Worm (Caenorhabditis elegans): ENCODE results near the gene dlc-4.

The dlc-4 gene

DNA sequence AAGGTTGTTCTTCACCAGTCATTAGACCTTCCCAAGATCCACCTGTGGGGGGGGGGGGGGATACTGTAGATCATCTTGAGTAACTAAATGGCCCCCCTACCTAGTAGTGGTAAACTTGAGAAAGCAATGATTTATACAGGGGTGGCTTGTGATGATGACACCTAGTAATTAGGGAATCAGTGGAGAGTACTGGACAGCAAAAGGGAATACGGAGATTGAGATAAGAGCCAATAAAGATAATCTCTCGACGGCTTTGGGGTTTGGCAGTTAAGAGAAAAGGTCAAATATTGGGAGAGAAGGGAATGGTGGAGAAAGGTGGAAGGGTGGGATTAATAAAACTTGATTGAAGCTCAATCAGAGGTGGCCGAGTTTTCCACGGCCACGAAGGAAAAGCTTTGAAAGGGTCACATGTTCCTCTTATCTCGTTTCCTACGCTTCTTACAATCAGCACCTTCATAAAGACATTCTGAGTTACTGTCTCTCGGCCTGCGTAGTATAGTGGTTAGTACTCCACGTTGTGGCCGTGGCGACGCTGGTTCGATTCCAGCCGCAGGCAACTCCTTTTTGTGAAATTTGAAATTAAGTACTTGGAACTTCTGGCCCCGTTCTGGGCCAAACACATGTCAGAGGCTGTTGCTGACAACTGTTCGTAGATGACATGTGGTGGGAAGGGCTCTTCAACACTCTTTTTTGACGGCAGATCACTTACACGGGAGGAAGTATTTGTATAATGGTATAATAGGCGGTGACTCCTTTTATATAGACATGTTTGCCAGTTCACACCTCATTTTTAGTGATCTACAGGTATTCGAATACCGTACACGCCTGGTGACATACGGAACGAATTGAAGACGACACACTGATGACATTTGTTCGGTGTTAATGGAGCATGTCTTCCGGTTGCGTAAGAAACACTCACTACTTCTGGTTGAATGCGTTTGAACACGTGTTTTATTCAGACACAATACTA, 42.4 kb upstream of the dlc-4 start (continued):
- TF ChIP-seq nfyb-1 (GFP tag; IDR thresholded peaks at IDR 0.05), result peak; percentile 65; the same call in 1 of the 2 replicates
- TF ChIP-seq fkh-3 (tag; optimal IDR thresholded peaks at IDR 0.05), result no peak
- no peak for TF ChIP-seq ceh-91 (GFP tag; IDR thresholded peaks at IDR 0.05)
- TF ChIP-seq nfya-1 (tag; optimal IDR thresholded peaks at IDR 0.05; ENCODE audit: borderline replicate concordance, insufficient read depth), result no peak
- TF ChIP-seq F52B5.7 (tag; optimal IDR thresholded peaks at IDR 0.05), result peak; percentile 48
- no peak for TF ChIP-seq K11D2.4 (GFP tag; IDR thresholded peaks at IDR 0.05)
- no peak for TF ChIP-seq Y53G8AR.9 (GFP tag; conservative IDR thresholded peaks at IDR 0.05)
- no peak for TF ChIP-seq K12H6.12 (tag; optimal IDR thresholded peaks at IDR 0.05)
- no peak for TF ChIP-seq Y79H2A.3 (GFP tag; conservative IDR thresholded peaks at IDR 0.05)
- TF ChIP-seq aptf-2 (GFP tag; conservative IDR thresholded peaks at IDR 0.05), result no peak
- TF ChIP-seq ztf-18 (tag; optimal IDR thresholded peaks at IDR 0.05), result peak; percentile 86
- no peak for TF ChIP-seq lsy-27 (tag; optimal IDR thresholded peaks at IDR 0.05; ENCODE audit: borderline replicate concordance, insufficient read depth)
- TF ChIP-seq lag-1 (GFP tag; IDR thresholded peaks at IDR 0.05), result no peak
- peak; percentile 39 for TF ChIP-seq lsl-1 (GFP tag; optimal IDR thresholded peaks at IDR 0.05)
- peak; percentile 67 for TF ChIP-seq zim-3 (tag; optimal IDR thresholded peaks at IDR 0.05)
- no peak for TF ChIP-seq cebp-1 (GFP tag; IDR thresholded peaks at IDR 0.05)
- TF ChIP-seq cebp-1 (tag; optimal IDR thresholded peaks at IDR 0.05), result peak; percentile 47
- TF ChIP-seq hsf-1 (GFP tag; IDR thresholded peaks at IDR 0.05), result no peak
- TF ChIP-seq attf-6 (GFP tag; IDR thresholded peaks at IDR 0.05), result peak; percentile 95
- TF ChIP-seq ztf-28 (GFP tag; IDR thresholded peaks at IDR 0.05), result peak; percentile 79; the same call in 1 of the 2 replicates
- TF ChIP-seq B0336.3 (GFP tag; IDR thresholded peaks at IDR 0.05), result 0 out of 2 replicates have a peak, but pooled peaks have one; percentile 37
- no peak for TF ChIP-seq B0035.1 (tag; optimal IDR thresholded peaks at IDR 0.05)
- no peak for TF ChIP-seq hlh-12 (tag; optimal IDR thresholded peaks at IDR 0.05)
- peak; percentile 69 for TF ChIP-seq snpc-1.3 (tag; optimal IDR thresholded peaks at IDR 0.05; ENCODE audit: insufficient read depth)
- no peak for TF ChIP-seq efl-1 (GFP tag; optimal IDR thresholded peaks at IDR 0.05)
- TF ChIP-seq bed-2 (GFP tag; IDR thresholded peaks at IDR 0.05), result no peak
- TF ChIP-seq nfya-2 (GFP tag; IDR thresholded peaks at IDR 0.05), result no peak
- peak; percentile 5 for TF ChIP-seq ztf-26 (tag; optimal IDR thresholded peaks at IDR 0.05)
- no peak for TF ChIP-seq F55B11.4 (tag; optimal IDR thresholded peaks at IDR 0.05; ENCODE audit: borderline replicate concordance, insufficient read depth)
- TF ChIP-seq ceh-40 (GFP tag; IDR thresholded peaks at IDR 0.05), result peak; percentile 73; the same call in 1 of the 2 replicates
- peak; percentile 25 for TF ChIP-seq chd-7 (tag; optimal IDR thresholded peaks at IDR 0.05)
- no peak for TF ChIP-seq ceh-58 (GFP tag; IDR thresholded peaks at IDR 0.05)
- no peak for TF ChIP-seq bed-1 (GFP tag; IDR thresholded peaks at IDR 0.05)
- TF ChIP-seq madf-8 (GFP tag; conservative IDR thresholded peaks at IDR 0.05), result no peak
- TF ChIP-seq nhr-90 (tag; optimal IDR thresholded peaks at IDR 0.05), result peak; percentile 90
- TF ChIP-seq sea-2 (GFP tag; IDR thresholded peaks at IDR 0.05), result no peak
- TF ChIP-seq ama-1 (optimal IDR thresholded peaks at IDR 0.05), result no peak
- peak; percentile 72 to 83 for TF ChIP-seq ama-1 (GFP tag; optimal IDR thresholded peaks at IDR 0.05)
- TF ChIP-seq rpc-1 (optimal IDR thresholded peaks at IDR 0.05), result peak; percentile 89
- TF ChIP-seq rpc-1 (tag; optimal IDR thresholded peaks at IDR 0.05), result peak; percentile 91
- no peak for TF ChIP-seq lin-40 (tag; optimal IDR thresholded peaks at IDR 0.05)
- no peak; the same call in 1 of the 2 replicates for TF ChIP-seq B0019.2 (GFP tag; conservative IDR thresholded peaks at IDR 0.05)
- TF ChIP-seq F57A8.1 (GFP tag; optimal IDR thresholded peaks at IDR 0.05), result no peak
- peak; percentile 50 for TF ChIP-seq F49E8.2 (tag; optimal IDR thresholded peaks at IDR 0.05; ENCODE audit: insufficient read depth)
- TF ChIP-seq rec-8 (tag; optimal IDR thresholded peaks at IDR 0.05), result peak; percentile 75 to 84
- no peak for TF ChIP-seq pha-4 (tag; optimal IDR thresholded peaks at IDR 0.05)
- TF ChIP-seq hmg-20 (GFP tag; IDR thresholded peaks at IDR 0.05), result no peak

Data from whole organism, young adult.